Fruit fly (Drosophila melanogaster): ENCODE results near the gene CG18557.

dm6 chr2L:2861140-2861884, 15.8 kb upstream of the CG18557 start:
- TF ChIP-seq psq (optimal IDR thresholded peaks at IDR 0.05) (no peak), EcR (GFP tag; optimal IDR thresholded peaks at IDR 0.05) (peak in 1 of 2 experiments; percentile 73), pan (optimal IDR thresholded peaks at IDR 0.05) (no peak), Dll (optimal IDR thresholded peaks at IDR 0.05) (no peak), CG8478 (optimal IDR thresholded peaks at IDR 0.05) (no peak), usp (GFP tag; optimal IDR thresholded peaks at IDR 0.05) (no peak)
